Fruit fly (Drosophila melanogaster): Measurements from ENCODE around the gene CG5151.

CG5151 gene

dm6 chr3L:16160420-16161069 lies 4.0 kb downstream of the CG5151 start (continued):
- peak; percentile 35; the same call in 1 of the 2 replicates for TF ChIP-seq CG7372 (GFP tag; IDR thresholded peaks at IDR 0.05)
- TF ChIP-seq chif (GFP tag; optimal IDR thresholded peaks at IDR 0.05), result peak; percentile 31 to 50
- TF ChIP-seq CG7928 (GFP tag; optimal IDR thresholded peaks at IDR 0.05), result peak; percentile 15
- TF ChIP-seq sens (GFP tag), result peak; percentile 83
- no peak for TF ChIP-seq Neu2 (GFP tag; optimal IDR thresholded peaks at IDR 0.05; ENCODE audit: borderline replicate concordance)
- TF ChIP-seq peb (GFP tag; IDR thresholded peaks at IDR 0.05), result no peak
- TF ChIP-seq Dbx (GFP tag; IDR thresholded peaks at IDR 0.05), result peak; percentile 54; the same call in 2 of the 3 replicates
- TF ChIP-seq twi (tag; optimal IDR thresholded peaks at IDR 0.05), result peak; percentile 7
- peak; percentile 64 for TF ChIP-seq CG18619 (GFP tag; optimal IDR thresholded peaks at IDR 0.05)
- TF ChIP-seq dmrt99B (tag; optimal IDR thresholded peaks at IDR 0.05), result peak; percentile 71
- TF ChIP-seq Mrtf (GFP tag; IDR thresholded peaks at IDR 0.05), result 0 out of 3 replicates have a peak, but pooled peaks have one; percentile 23
- peak; percentile 70 for TF ChIP-seq Ptx1 (GFP tag; IDR thresholded peaks at IDR 0.05)
- no peak for TF ChIP-seq fd64A (GFP tag; optimal IDR thresholded peaks at IDR 0.05)
- no peak for TF ChIP-seq hb (GFP tag; IDR thresholded peaks at IDR 0.05; ENCODE audit: partially characterized antibody)
- no peak for TF ChIP-seq prd (optimal IDR thresholded peaks at IDR 0.05)
- TF ChIP-seq prd (GFP tag; IDR thresholded peaks at IDR 0.05), result peak; percentile 53; the same call in 2 of the 3 replicates
- no peak for TF ChIP-seq CG14860 (GFP tag; IDR thresholded peaks at IDR 0.05; ENCODE audit: partially characterized antibody)
- TF ChIP-seq CG8089 (GFP tag; optimal IDR thresholded peaks at IDR 0.05), result peak; percentile 17
- TF ChIP-seq CG6813 (GFP tag; optimal IDR thresholded peaks at IDR 0.05), result no peak
- no peak for TF ChIP-seq crp (GFP tag; optimal IDR thresholded peaks at IDR 0.05)
- TF ChIP-seq lola (GFP tag; optimal IDR thresholded peaks at IDR 0.05), result peak in 1 of 3 experiments; percentile 40
- TF ChIP-seq CG31365 (tag; optimal IDR thresholded peaks at IDR 0.05), result no peak
- TF ChIP-seq CG2120 (GFP tag; optimal IDR thresholded peaks at IDR 0.05), result peak; percentile 89
- peak; percentile 69 for TF ChIP-seq CG7786 (GFP tag; optimal IDR thresholded peaks at IDR 0.05)
- TF ChIP-seq CG30403 (GFP tag; optimal IDR thresholded peaks at IDR 0.05), result peak; percentile 67
- TF ChIP-seq Fer3 (tag; optimal IDR thresholded peaks at IDR 0.05), result peak; percentile 72
- no peak for TF ChIP-seq Six4 (GFP tag; optimal IDR thresholded peaks at IDR 0.05)
- peak; percentile 66 for TF ChIP-seq CG3847 (GFP tag; IDR thresholded peaks at IDR 0.05)
- no peak for TF ChIP-seq hkb (optimal IDR thresholded peaks at IDR 0.05)
- peak; percentile 38; the same call in 1 of the 2 replicates for TF ChIP-seq hkb (GFP tag; IDR thresholded peaks at IDR 0.05)
- no peak for TF ChIP-seq ab (GFP tag; optimal IDR thresholded peaks at IDR 0.05)
- TF ChIP-seq CG18262 (tag; optimal IDR thresholded peaks at IDR 0.05), result peak; percentile 57
- TF ChIP-seq CG16815 (GFP tag; optimal IDR thresholded peaks at IDR 0.05), result peak; percentile 39
- TF ChIP-seq CG18011 (GFP tag; optimal IDR thresholded peaks at IDR 0.05), result no peak
- peak; percentile 75 for TF ChIP-seq lilli (GFP tag; optimal IDR thresholded peaks at IDR 0.05)
- peak; percentile 75 for TF ChIP-seq CG10209 (GFP tag; optimal IDR thresholded peaks at IDR 0.05)
- no peak for TF ChIP-seq CG7963 (GFP tag; IDR thresholded peaks at IDR 0.05; ENCODE audit: partially characterized antibody)
- no peak for TF ChIP-seq gcm2 (GFP tag; optimal IDR thresholded peaks at IDR 0.05)
- TF ChIP-seq zfh1 (GFP tag; IDR thresholded peaks at IDR 0.05), result no peak
- no peak; the same call in 2 of the 3 replicates for TF ChIP-seq so (GFP tag; IDR thresholded peaks at IDR 0.05)
- peak; percentile 96 for TF ChIP-seq Ets65A (GFP tag)
- TF ChIP-seq Sry-β (GFP tag; optimal IDR thresholded peaks at IDR 0.05), result no peak
- TF ChIP-seq dysf (GFP tag; IDR thresholded peaks at IDR 0.05), result peak; percentile 78; the same call in 2 of the 3 replicates
- peak; percentile 73 for TF ChIP-seq BtbVII (GFP tag; optimal IDR thresholded peaks at IDR 0.05)
- TF ChIP-seq Dp (GFP tag; optimal IDR thresholded peaks at IDR 0.05), result no peak
- TF ChIP-seq Usf (GFP tag; optimal IDR thresholded peaks at IDR 0.05), result peak; percentile 42
- TF ChIP-seq Taf1 (GFP tag; IDR thresholded peaks at IDR 0.05), result no peak
